Fruit fly (Drosophila melanogaster) whole organism, prepupa: ENCODE measurements around the gene CG7179.

Experiments used
- Sox102F ChIP-seq: fragments of 200-800 bp; sonication (Bioruptor generic); optimal IDR thresholded peaks from 2 replicates; lab custom pipeline; 2016; ENCODE audit warnings: missing biosample characterization, mild to moderate bottlenecking, missing genetic modification characterization
- esn ChIP-seq: fragments of 200-800 bp; sonication (Bioruptor generic); optimal IDR thresholded peaks from 2 replicates; lab custom pipeline; 2016; ENCODE audit warnings: missing biosample characterization, mild to moderate bottlenecking, missing genetic modification characterization, moderate library complexity

DNA sequence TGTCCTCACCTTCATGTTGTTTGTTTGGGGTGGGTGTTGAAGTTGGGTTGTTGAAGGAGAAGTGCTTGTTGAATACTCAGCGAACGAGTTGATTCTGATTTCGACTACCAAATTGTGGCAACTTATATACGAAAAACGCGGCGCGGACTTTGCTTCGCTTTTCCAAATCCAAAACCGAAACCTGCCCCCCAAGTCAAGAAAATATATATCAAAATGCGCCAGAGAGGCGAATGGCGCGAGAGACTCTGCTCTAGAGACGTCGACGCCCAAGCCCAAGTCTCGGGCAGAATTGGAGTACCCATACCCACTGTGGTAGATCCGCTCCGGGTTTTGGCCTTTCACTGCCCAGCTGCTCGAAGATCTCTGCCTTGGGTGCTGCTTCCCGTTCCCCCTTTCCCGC is 33.1 kb downstream of the CG7179 start, which contains the start of gene CG7214:
- TF ChIP-seq esn = no peak
- no peak for TF ChIP-seq Sox102F (GFP tag; lab: Kevin White, UChicago)
